Worm (Caenorhabditis elegans): ENCODE data around the gene C27D8.4.
A peak's percentile ranks its signal among the peaks of the same experiment; 100 is the strongest.

The C27D8.4 gene

DNA sequence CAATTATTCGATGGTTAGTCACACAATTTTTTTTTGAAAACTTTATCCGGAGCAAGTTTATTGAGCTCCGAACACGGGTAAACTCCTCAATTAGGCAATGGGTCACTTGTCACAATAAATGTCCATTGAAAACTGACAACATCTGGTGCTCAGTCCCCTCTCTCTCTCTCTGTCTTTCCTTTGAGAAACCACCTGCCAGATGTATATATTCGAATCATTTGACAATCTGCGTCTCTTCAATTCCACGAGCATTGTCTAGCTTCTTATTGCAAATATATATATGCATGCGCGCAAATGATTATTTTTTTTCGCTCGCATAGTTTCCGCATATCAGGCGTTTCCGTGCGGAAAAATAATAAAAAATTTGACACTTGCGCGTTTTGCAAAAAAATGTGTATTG lies 18.1 kb upstream of the C27D8.4 start:
- TF ChIP-seq M03D4.4 (tag; optimal IDR thresholded peaks at IDR 0.05) (no peak), ceh-83 (GFP tag; optimal IDR thresholded peaks at IDR 0.05) (no peak), mep-1 (tag; optimal IDR thresholded peaks at IDR 0.05) (peak; percentile 30), lin-32 (GFP tag; optimal IDR thresholded peaks at IDR 0.05) (peak; percentile 75), drap-1 (GFP tag; optimal IDR thresholded peaks at IDR 0.05) (no peak), nhr-76 (tag; optimal IDR thresholded peaks at IDR 0.05) (no peak), bed-3 (GFP tag; optimal IDR thresholded peaks at IDR 0.05) (no peak), ceh-43 (GFP tag; optimal IDR thresholded peaks at IDR 0.05) (no peak), hlh-1 (tag; optimal IDR thresholded peaks at IDR 0.05) (peak; percentile 58), flh-1 (GFP tag; optimal IDR thresholded peaks at IDR 0.05) (no peak), ces-1 (GFP tag; optimal IDR thresholded peaks at IDR 0.05) (peak; percentile 20), ceh-39 (tag; optimal IDR thresholded peaks at IDR 0.05) (no peak), cnd-1 (tag; optimal IDR thresholded peaks at IDR 0.05) (peak; percentile 85), nhr-237 (tag; optimal IDR thresholded peaks at IDR 0.05) (no peak), unc-62 (GFP tag; optimal IDR thresholded peaks at IDR 0.05) (peak; percentile 70), nhr-28 (tag; optimal IDR thresholded peaks at IDR 0.05) (no peak), pha-4 (tag; optimal IDR thresholded peaks at IDR 0.05) (no peak), elt-1 (tag; optimal IDR thresholded peaks at IDR 0.05; ENCODE audit: borderline replicate concordance, insufficient read depth) (no peak), nhr-2 (tag; optimal IDR thresholded peaks at IDR 0.05) (peak; percentile 46), sptf-1 (tag; optimal IDR thresholded peaks at IDR 0.05) (no peak), ham-2 (GFP tag; optimal IDR thresholded peaks at IDR 0.05) (no peak), lin-13 (tag; optimal IDR thresholded peaks at IDR 0.05) (no peak), unc-39 (tag; optimal IDR thresholded peaks at IDR 0.05) (no peak), sem-2 (GFP tag; optimal IDR thresholded peaks at IDR 0.05) (no peak), ztf-11 (tag; optimal IDR thresholded peaks at IDR 0.05) (no peak), lsy-2 (tag; optimal IDR thresholded peaks at IDR 0.05) (no peak), tbx-8 (GFP tag; optimal IDR thresholded peaks at IDR 0.05) (no peak)

DNA sequence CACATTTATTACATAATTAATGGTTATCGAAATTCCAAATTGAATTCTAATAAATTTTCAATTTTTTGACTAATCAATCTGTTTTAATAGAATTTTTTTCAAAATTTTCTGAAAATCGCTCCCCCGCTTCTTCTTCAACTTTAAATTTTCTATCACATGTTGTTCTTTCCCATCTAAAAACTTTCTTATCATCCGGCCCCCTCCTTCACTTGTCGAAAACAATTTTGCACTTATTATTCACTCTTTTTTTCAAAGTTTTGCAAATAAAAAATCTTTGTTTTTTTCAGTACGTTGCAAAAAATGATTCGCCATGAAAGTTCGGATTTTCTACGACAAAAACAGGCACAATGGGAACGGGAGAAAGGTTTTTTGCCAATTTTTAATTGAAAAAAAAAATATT lies 15.5 kb upstream of the C27D8.4 start, which contains the start of gene T23B5.3:
TSS of gene T23B5.3 (plus strand) at position 301 of the 400 bp plus-strand sequence.
- TF ChIP-seq pha-4 (tag; optimal IDR thresholded peaks at IDR 0.05) = no peak
- no peak for TF ChIP-seq unc-39 (tag; optimal IDR thresholded peaks at IDR 0.05)
- no peak for TF ChIP-seq mls-2 (tag; optimal IDR thresholded peaks at IDR 0.05)
- TF ChIP-seq ceh-43 (GFP tag; optimal IDR thresholded peaks at IDR 0.05) = no peak
- no peak for TF ChIP-seq unc-62 (GFP tag; optimal IDR thresholded peaks at IDR 0.05)
- no peak for TF ChIP-seq ceh-39 (tag; optimal IDR thresholded peaks at IDR 0.05)

DNA sequence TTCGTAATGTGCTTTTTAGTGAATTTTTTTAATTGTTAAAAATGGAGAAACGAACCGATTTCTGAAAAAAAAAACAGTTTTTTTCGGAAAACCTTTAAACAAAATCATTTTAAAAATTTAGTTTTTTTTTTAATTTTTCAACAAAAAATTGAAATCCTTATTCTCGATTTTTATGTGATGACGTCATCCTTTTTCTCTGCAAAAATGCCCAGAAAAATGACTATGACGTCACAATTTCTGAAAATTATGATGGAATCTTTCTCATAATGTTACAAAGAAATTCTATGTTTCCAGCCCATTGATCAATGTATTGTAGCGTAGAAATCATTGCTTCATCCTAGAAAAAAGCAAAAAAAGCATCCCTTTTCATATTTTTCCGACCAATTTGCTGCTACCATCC lies 14.6 kb upstream of the C27D8.4 start:
- TF ChIP-seq mep-1 (tag; optimal IDR thresholded peaks at IDR 0.05) = no peak
- TF ChIP-seq zip-8 (tag; optimal IDR thresholded peaks at IDR 0.05) = peak; percentile 100

DNA sequence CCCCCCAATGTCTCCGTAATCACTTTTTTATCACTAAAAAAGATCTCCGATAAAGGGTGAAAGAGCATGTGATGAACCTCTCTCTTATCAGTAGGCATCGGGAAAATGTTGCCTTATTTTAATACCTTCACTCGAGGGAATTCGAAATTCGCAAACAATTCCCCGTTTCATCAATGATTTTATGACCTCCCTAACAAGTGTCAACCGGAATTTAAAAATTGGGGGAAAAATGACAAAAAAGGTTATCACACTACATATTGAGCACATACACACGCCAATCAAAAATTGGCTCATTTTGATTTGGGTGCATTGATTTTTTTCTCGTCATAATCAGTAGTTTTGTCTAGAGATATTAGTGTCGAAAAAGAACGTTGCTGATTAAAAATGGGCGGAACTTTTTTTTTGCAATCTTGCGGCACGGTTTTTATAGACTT lies 14.2 kb upstream of the C27D8.4 start:
- no peak for TF ChIP-seq lsy-2 (tag; optimal IDR thresholded peaks at IDR 0.05)
- no peak for TF ChIP-seq mls-2 (tag; optimal IDR thresholded peaks at IDR 0.05)
- TF ChIP-seq nhr-237 (tag; optimal IDR thresholded peaks at IDR 0.05) = no peak
- no peak for TF ChIP-seq M03D4.4 (tag; optimal IDR thresholded peaks at IDR 0.05)
- no peak for TF ChIP-seq unc-120 (tag; optimal IDR thresholded peaks at IDR 0.05; ENCODE audit: poor library complexity, severe bottlenecking)
- peak; percentile 29 for TF ChIP-seq elt-1 (tag; optimal IDR thresholded peaks at IDR 0.05; ENCODE audit: borderline replicate concordance, insufficient read depth)

DNA sequence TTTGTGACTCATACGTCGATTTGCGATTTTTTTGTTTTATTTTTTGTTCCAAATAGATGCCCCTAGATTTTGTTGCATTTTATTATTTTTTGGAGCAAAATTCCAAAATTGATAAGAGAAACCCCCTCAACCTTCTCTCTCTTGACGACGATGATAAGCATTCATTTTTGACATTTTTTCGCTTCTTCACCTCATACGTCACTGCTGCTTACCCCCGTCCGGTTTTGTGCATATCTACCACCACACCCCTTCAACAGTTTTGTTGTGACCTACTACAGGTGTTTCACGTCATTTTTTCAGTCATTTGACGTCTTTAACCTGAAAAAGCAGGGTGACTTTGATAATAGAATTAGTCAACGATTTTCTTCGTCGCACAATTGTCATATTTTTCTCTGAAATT lies 5.0 kb upstream of the C27D8.4 start:
- TF ChIP-seq mls-2 (tag; optimal IDR thresholded peaks at IDR 0.05) = no peak
- TF ChIP-seq unc-39 (tag; optimal IDR thresholded peaks at IDR 0.05) = no peak
- no peak for TF ChIP-seq mab-5 (tag; optimal IDR thresholded peaks at IDR 0.05)

DNA sequence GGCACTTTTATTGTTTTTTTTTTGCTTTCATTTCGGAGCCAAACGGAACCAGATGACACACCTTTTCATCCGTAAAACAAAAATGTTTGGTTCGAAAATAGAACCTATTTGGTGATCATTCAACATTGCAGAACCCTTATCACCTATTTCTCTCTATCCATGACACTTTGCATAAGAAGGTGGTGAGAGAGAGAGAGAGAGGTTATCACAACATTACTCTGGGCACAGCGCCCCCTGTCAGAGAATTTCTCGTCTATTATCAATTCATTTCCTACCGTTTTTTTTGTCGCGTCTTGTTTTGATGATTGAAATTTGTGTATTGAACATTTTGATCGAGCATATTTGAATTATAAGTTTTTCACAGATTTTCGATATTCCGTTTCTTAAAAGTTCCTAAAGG lies 3.7 kb upstream of the C27D8.4 start:
- TF ChIP-seq ham-2 (GFP tag; optimal IDR thresholded peaks at IDR 0.05) (no peak), pha-4 (tag; optimal IDR thresholded peaks at IDR 0.05) (no peak), nhr-2 (tag; optimal IDR thresholded peaks at IDR 0.05) (no peak), zip-8 (tag; optimal IDR thresholded peaks at IDR 0.05) (no peak), ceh-83 (GFP tag; optimal IDR thresholded peaks at IDR 0.05) (no peak), unc-62 (GFP tag; optimal IDR thresholded peaks at IDR 0.05) (no peak), ceh-39 (tag; optimal IDR thresholded peaks at IDR 0.05) (no peak), unc-39 (tag; optimal IDR thresholded peaks at IDR 0.05) (no peak), lin-13 (tag; optimal IDR thresholded peaks at IDR 0.05) (no peak), nhr-76 (tag; optimal IDR thresholded peaks at IDR 0.05) (no peak), mab-5 (tag; optimal IDR thresholded peaks at IDR 0.05) (no peak), ces-1 (GFP tag; optimal IDR thresholded peaks at IDR 0.05) (no peak), elt-1 (tag; optimal IDR thresholded peaks at IDR 0.05; ENCODE audit: borderline replicate concordance, insufficient read depth) (no peak), lin-32 (GFP tag; optimal IDR thresholded peaks at IDR 0.05) (no peak), tbx-8 (GFP tag; optimal IDR thresholded peaks at IDR 0.05) (no peak), ztf-11 (tag; optimal IDR thresholded peaks at IDR 0.05) (no peak), ceh-43 (GFP tag; optimal IDR thresholded peaks at IDR 0.05) (no peak), sptf-1 (tag; optimal IDR thresholded peaks at IDR 0.05) (no peak), elt-3 (tag; optimal IDR thresholded peaks at IDR 0.05) (no peak), mls-2 (tag; optimal IDR thresholded peaks at IDR 0.05) (no peak)
